Worm (Caenorhabditis elegans) whole organism, L4 larva: ENCODE results near the gene T28F3.11.

ENCODE experiments used
- F10B5.3 ChIP-seq: sonication (generic microtip); optimal IDR thresholded peaks from 2 replicates; lab custom pipeline; 2016; ENCODE audit warnings: mild to moderate bottlenecking, missing genetic modification characterization, missing compliant biosample characterization
- ZK546.5 ChIP-seq, 2 experiments: sonication (generic microtip); optimal IDR thresholded peaks; 2 replicates each; lab custom pipeline; 2017; ENCODE audit warnings: missing biosample characterization in 2 of 2, missing genetic modification characterization in 2 of 2
- ama-1 ChIP-seq: fragments of 150-350 bp; optimal IDR thresholded peaks from 2 replicates; lab custom pipeline; 2014; ENCODE audit warnings: inconsistent platforms, mixed read lengths
- cey-2 ChIP-seq: sonication (generic microtip); optimal IDR thresholded peaks from 3 replicates; lab custom pipeline; 2017; ENCODE audit warnings: missing genetic modification characterization, mild to moderate bottlenecking, missing compliant biosample characterization, antibody characterized with exemption, borderline replicate concordance; ENCODE audit not compliant: insufficient read depth
- daf-16 ChIP-seq, 3 experiments: sonication (generic microtip); optimal IDR thresholded peaks; 2 replicates each; lab custom pipeline; 2016 to 2017; ENCODE audit warnings: missing genetic modification characterization in 3 of 3, missing genetic modification reagents in 3 of 3, mild to moderate bottlenecking in 2 of 3, missing compliant biosample characterization in 2 of 3, missing biosample characterization in 1 of 3, moderate library complexity in 1 of 3
- dmd-6 ChIP-seq: fragments of 200-800 bp; sonication (Bioruptor generic); IDR thresholded peaks from 2 replicates; pipeline ENCODE4 v1.3.6; 2022; ENCODE audit warnings: missing genetic modification reagents, missing genetic modification characterization, missing compliant biosample characterization
- hlh-11 ChIP-seq: fragments of 200-800 bp; sonication (Bioruptor generic); optimal IDR thresholded peaks from 2 replicates; lab custom pipeline; 2018; ENCODE audit warnings: mild to moderate bottlenecking, missing genetic modification characterization, missing compliant biosample characterization
- lir-3 ChIP-seq: sonication (generic microtip); optimal IDR thresholded peaks from 2 replicates; lab custom pipeline; 2016; ENCODE audit warnings: mild to moderate bottlenecking, missing genetic modification characterization, missing compliant biosample characterization
- madf-9 ChIP-seq: fragments of 200-800 bp; sonication (Bioruptor generic); conservative IDR thresholded peaks from 2 replicates; pipeline ENCODE4 v1.3.6; 2022; ENCODE audit warnings: missing genetic modification reagents, missing genetic modification characterization, missing compliant biosample characterization
- mdl-1 ChIP-seq, 2 experiments: fragments of 150-350 bp in 1 of 2; sonication (generic microtip) in 1 of 2; optimal IDR thresholded peaks; 2 replicates each; lab custom pipeline; 2014 to 2017; ENCODE audit warnings: missing biosample characterization in 2 of 2, missing genetic modification characterization in 2 of 2

- TF ChIP-seq madf-9 (GFP tag; lab: Robert Waterston, UW), result no peak
- no peak for TF ChIP-seq dmd-6 (GFP tag; lab: Robert Waterston, UW)
- TF ChIP-seq ZK546.5 (tag; optimal IDR thresholded peaks at IDR 0.05; lab: Kevin White, UChicago), result no peak
- no peak for TF ChIP-seq daf-16 (GFP tag; optimal IDR thresholded peaks at IDR 0.05; lab: Kevin White, UChicago)
- no peak for TF ChIP-seq daf-16 (tag; optimal IDR thresholded peaks at IDR 0.05; lab: Kevin White, UChicago)
- TF ChIP-seq mdl-1 (tag; optimal IDR thresholded peaks at IDR 0.05; lab: Kevin White, UChicago), result no peak
- no peak for TF ChIP-seq lir-3 (tag; lab: Kevin White, UChicago)
- TF ChIP-seq hlh-11, result no peak
- no peak for TF ChIP-seq ama-1 (lab: Kevin White, UChicago)
- no peak for TF ChIP-seq F10B5.3
- no peak for TF ChIP-seq cey-2 (tag; lab: Kevin White, UChicago)
Measured at ce11 chrIV:17262385-17262784, 29.1 kb downstream of the T28F3.11 start, which contains the start of gene ZK550.6.
